Worm (Caenorhabditis elegans) whole organism, midembryonic: Measurements from ENCODE around the gene Y113G7A.22.

Experiments used
- T22C8.4 ChIP-seq: fragments of 200-800 bp; sonication (Bioruptor generic); IDR thresholded peaks from 2 replicates; pipeline ENCODE4 v1.3.6; 2022; ENCODE audit warnings: missing genetic modification characterization, missing compliant biosample characterization
- cog-1 ChIP-seq: sonication (generic microtip); optimal IDR thresholded peaks from 2 replicates; lab custom pipeline; 2016; ENCODE audit warnings: missing genetic modification characterization, missing compliant biosample characterization
- flt-1 ChIP-seq: fragments of 200-800 bp; sonication (Bioruptor generic); IDR thresholded peaks from 2 replicates; pipeline ENCODE4 v1.3.6; 2022; ENCODE audit warnings: missing genetic modification characterization, missing compliant biosample characterization
- klf-2 ChIP-seq: fragments of 200-800 bp; sonication (Bioruptor generic); conservative IDR thresholded peaks from 2 replicates; pipeline ENCODE4 v1.3.6; 2022; ENCODE audit warnings: missing genetic modification reagents, missing genetic modification characterization, missing compliant biosample characterization
- med-1 ChIP-seq: sonication (generic microtip); optimal IDR thresholded peaks from 2 replicates; lab custom pipeline; 2017; ENCODE audit warnings: missing genetic modification characterization, mild to moderate bottlenecking, missing compliant biosample characterization, antibody characterized with exemption, missing genetic modification reagents; ENCODE audit not compliant: insufficient read depth
- ref-1 ChIP-seq: fragments of 200-800 bp; sonication (Bioruptor generic); conservative IDR thresholded peaks from 2 replicates; pipeline ENCODE4 v1.3.6; 2022; ENCODE audit warnings: missing genetic modification reagents, missing genetic modification characterization, missing compliant biosample characterization
- tab-1 ChIP-seq: fragments of 200-800 bp; sonication (Bioruptor generic); IDR thresholded peaks from 2 replicates; pipeline ENCODE4 v1.3.6; 2022; ENCODE audit warnings: missing genetic modification characterization, missing compliant biosample characterization
- ztf-23 ChIP-seq: fragments of 200-800 bp; sonication (Bioruptor generic); IDR thresholded peaks from 2 replicates; pipeline ENCODE4 v1.3.6; 2022; ENCODE audit warnings: missing genetic modification reagents, missing genetic modification characterization, missing compliant biosample characterization
- ztf-29 ChIP-seq: fragments of 200-800 bp; sonication (Bioruptor generic); IDR thresholded peaks from 2 replicates; pipeline ENCODE4 v1.3.6; 2022; ENCODE audit warnings: missing genetic modification reagents, missing genetic modification characterization, missing compliant biosample characterization

Gene Y113G7A.22

ce11 chrV:20135247-20135646 lies at the start of gene Y113G7A.22:
TSS of gene Y113G7A.22 (minus strand) at chrV:20135347.
- TF ChIP-seq ztf-23 (GFP tag; lab: Robert Waterston, UW), result no peak
- no peak for TF ChIP-seq cog-1 (tag; lab: Kevin White, UChicago)
- TF ChIP-seq med-1 (GFP tag; lab: Kevin White, UChicago), result no peak
- TF ChIP-seq klf-2, result no peak

DNA sequence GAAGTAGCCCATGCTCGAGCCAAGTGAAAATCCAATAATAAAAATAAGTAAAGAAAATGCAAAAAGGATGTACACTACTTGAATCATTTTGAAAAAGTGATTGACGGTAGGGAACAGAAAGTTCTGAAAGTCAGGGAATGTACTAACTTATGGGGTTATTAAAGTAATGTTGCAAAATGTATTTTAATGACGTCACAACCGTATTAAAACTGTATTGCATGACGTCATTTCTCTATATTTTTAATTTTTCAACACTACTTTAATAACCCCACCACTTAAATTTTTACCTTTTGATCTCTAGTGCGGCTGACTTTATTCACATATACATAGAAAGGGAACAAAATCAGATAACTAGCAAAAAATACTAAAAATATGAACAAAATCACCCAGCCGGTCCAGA lies 47.2 kb upstream of the Y113G7A.22 start:
- TF ChIP-seq ztf-29 (GFP tag; lab: Robert Waterston, UW) (no peak), med-1 (GFP tag; lab: Kevin White, UChicago) (no peak), ztf-23 (GFP tag; lab: Robert Waterston, UW) (no peak), flt-1 (GFP tag; lab: Robert Waterston, UW) (no peak), cog-1 (tag; lab: Kevin White, UChicago) (no peak), T22C8.4 (no peak), klf-2 (no peak), tab-1 (GFP tag; lab: Robert Waterston, UW) (no peak), ref-1 (GFP tag; lab: Robert Waterston, UW) (no peak)

- TF ChIP-seq tab-1 (GFP tag; lab: Robert Waterston, UW), result no peak
- TF ChIP-seq flt-1 (GFP tag; lab: Robert Waterston, UW), result no peak
- TF ChIP-seq ref-1 (GFP tag; lab: Robert Waterston, UW), result no peak
- TF ChIP-seq ztf-29 (GFP tag; lab: Robert Waterston, UW), result no peak
- TF ChIP-seq cog-1 (tag; lab: Kevin White, UChicago), result no peak
- TF ChIP-seq klf-2, result no peak
- no peak for TF ChIP-seq ztf-23 (GFP tag; lab: Robert Waterston, UW)
- TF ChIP-seq T22C8.4, result no peak
- TF ChIP-seq med-1 (GFP tag; lab: Kevin White, UChicago), result no peak
These were observed 36.8 kb upstream of the Y113G7A.22 start, which contains the start of gene srw-39 for ce11 chrV:20171941-20172340. TSS of gene srw-39 (minus strand) at chrV:20172041.

DNA sequence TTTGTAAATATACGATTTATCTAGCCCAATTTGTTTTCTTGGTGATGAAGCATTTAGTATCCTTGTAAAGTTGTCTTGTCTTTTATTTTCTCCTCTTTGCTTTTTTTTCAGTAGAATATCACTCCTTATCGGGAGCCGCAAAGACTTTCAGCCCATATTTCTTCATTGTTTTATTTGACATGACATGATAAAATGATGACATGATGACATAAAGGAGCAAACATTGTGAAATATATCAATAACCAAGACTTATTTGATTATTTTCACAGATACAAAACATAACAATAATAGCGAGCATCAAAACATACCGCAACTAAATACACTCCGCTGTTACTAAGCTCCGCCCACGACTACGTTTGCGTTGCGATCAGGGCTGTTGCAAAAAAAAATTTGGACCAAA lies 30.7 kb upstream of the Y113G7A.22 start:
- TF ChIP-seq klf-2 (no peak), med-1 (GFP tag; lab: Kevin White, UChicago) (no peak), flt-1 (GFP tag; lab: Robert Waterston, UW) (no peak), ref-1 (GFP tag; lab: Robert Waterston, UW) (no peak), ztf-23 (GFP tag; lab: Robert Waterston, UW) (no peak), tab-1 (GFP tag; lab: Robert Waterston, UW) (no peak), T22C8.4 (no peak), ztf-29 (GFP tag; lab: Robert Waterston, UW) (no peak), cog-1 (tag; lab: Kevin White, UChicago) (no peak)

- TF ChIP-seq tab-1 (GFP tag; lab: Robert Waterston, UW) (no peak), klf-2 (no peak), T22C8.4 (no peak), flt-1 (GFP tag; lab: Robert Waterston, UW) (no peak), med-1 (GFP tag; lab: Kevin White, UChicago) (no peak), ztf-29 (GFP tag; lab: Robert Waterston, UW) (no peak), ref-1 (GFP tag; lab: Robert Waterston, UW) (no peak), ztf-23 (GFP tag; lab: Robert Waterston, UW) (no peak), cog-1 (tag; lab: Kevin White, UChicago) (no peak)
These were observed 29.1 kb upstream of the Y113G7A.22 start, which contains the start of gene F19B2.5 for ce11 chrV:20164059-20164892. TSS of gene F19B2.5 (minus strand) at chrV:20164165.

- TF ChIP-seq ztf-23 (GFP tag; lab: Robert Waterston, UW), result no peak
- TF ChIP-seq cog-1 (tag; lab: Kevin White, UChicago), result no peak
- no peak for TF ChIP-seq T22C8.4
- no peak for TF ChIP-seq ref-1 (GFP tag; lab: Robert Waterston, UW)
- TF ChIP-seq flt-1 (GFP tag; lab: Robert Waterston, UW), result no peak
- TF ChIP-seq med-1 (GFP tag; lab: Kevin White, UChicago), result no peak
- TF ChIP-seq ztf-29 (GFP tag; lab: Robert Waterston, UW), result no peak
- no peak for TF ChIP-seq tab-1 (GFP tag; lab: Robert Waterston, UW)
- TF ChIP-seq klf-2, result no peak
These were observed 27.9 kb upstream of the Y113G7A.22 start for ce11 chrV:20163105-20163449.

DNA sequence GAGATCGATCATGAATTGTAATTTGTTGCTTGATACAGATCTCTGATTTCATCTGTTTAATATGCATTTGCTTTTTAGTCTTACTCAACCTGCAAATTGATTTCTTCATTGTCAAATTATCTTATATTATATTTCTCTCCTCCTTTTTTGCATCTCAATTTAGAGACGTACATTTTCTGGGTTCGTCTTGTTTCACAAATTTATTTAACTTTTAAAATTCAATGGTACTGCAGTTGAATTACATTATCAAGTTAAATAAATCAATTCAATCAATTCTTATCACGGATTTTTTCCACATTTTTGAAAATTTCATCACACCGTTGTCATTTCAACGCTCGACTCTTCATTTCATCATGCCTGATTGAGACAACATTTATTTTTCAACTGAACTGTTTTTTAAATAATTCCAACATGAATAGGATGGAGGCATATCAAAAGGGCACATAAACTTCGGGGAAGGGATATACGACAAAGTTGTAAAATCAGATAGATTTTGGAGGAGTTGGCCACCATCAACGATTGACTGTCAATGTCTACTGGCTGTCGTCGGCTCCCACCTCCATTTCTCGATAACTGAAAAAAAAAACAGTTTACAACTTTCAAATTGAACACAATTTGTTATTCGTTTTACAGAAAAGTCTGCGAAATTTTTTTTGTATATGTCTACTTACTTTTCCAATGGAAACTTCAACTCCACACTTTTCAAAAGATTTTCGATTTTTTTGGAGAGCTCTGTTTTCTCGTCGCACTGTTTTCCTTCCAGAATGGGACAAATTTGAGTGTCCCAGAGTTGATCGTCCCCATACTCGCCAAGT lies 27.4 kb upstream of the Y113G7A.22 start:
- TF ChIP-seq flt-1 (GFP tag; lab: Robert Waterston, UW) (no peak), med-1 (GFP tag; lab: Kevin White, UChicago) (no peak), klf-2 (no peak), cog-1 (tag; lab: Kevin White, UChicago) (no peak)

- TF ChIP-seq flt-1 (GFP tag; lab: Robert Waterston, UW) (no peak), ztf-29 (GFP tag; lab: Robert Waterston, UW) (no peak), T22C8.4 (no peak), cog-1 (tag; lab: Kevin White, UChicago) (no peak), tab-1 (GFP tag; lab: Robert Waterston, UW) (no peak), ztf-23 (GFP tag; lab: Robert Waterston, UW) (no peak), med-1 (GFP tag; lab: Kevin White, UChicago) (no peak), klf-2 (no peak), ref-1 (GFP tag; lab: Robert Waterston, UW) (no peak)
These were observed 26.7 kb upstream of the Y113G7A.22 start for ce11 chrV:20161781-20162289.
